In the genomic region with DNA sequence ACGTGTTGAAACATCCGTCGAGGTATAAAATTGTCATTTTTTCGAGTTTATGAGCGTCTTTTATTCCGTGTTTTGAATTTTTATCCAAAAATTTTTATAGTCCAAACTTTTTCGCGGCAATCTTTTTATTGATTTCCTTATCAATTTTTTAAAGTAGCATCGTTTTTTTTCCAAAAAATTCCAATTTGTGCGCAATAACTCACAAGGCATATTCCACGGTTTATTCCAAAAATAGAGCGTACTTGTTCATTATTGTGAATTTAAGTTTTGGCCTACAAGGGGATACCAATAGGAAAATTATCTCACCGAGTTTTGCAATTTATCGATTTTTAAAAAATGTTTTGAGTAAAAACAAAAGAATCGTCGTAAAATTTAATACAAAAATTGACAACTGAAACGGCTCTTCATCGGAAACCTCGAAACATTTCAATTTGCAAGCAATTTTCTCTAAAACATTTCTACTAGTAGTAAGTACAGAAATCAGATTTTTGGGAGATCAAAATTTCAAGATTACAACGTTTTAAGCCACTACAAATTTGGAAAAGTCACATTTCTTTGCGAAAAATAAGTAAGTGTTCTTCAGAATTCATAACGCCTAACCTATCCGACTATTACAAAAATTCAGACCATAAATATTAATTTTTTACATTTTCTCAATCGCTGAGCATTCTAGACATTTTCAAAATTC, we compare ENCODE assay signal across 1 worm cellular context.
TF ChIP-seq lines count a peak whose summit lies in the region.

No protein-coding gene starts in this region.

TF ChIP-seq in whole organism, L1 larva, 84 proteins besides CTCF, POLR2A, EP300 and RAD21 (continued from another document):
- TF ChIP-seq nhr-28 (tag; optimal IDR thresholded peaks at IDR 0.05; lab: Kevin White, UChicago) (no peak), nhr-47 (tag; optimal IDR thresholded peaks at IDR 0.05; lab: Kevin White, UChicago) (peak; percentile 5), sup-37 (GFP tag; optimal IDR thresholded peaks at IDR 0.05; lab: Kevin White, UChicago) (no peak), mef-2 (tag; optimal IDR thresholded peaks at IDR 0.05; lab: Kevin White, UChicago) (no peak)
